Worm (Caenorhabditis elegans) whole organism, L2 larva: ENCODE data around the gene W05E10.2.

Source experiments
- aly-2 ChIP-seq: fragments of 150-350 bp; optimal IDR thresholded peaks from 2 replicates; lab custom pipeline; 2014; ENCODE audit warnings: missing biosample characterization, missing genetic modification characterization
- elt-1 ChIP-seq: fragments of 150-350 bp; optimal IDR thresholded peaks from 2 replicates; lab custom pipeline; 2014; ENCODE audit warnings: missing biosample characterization, missing genetic modification characterization
- fos-1 ChIP-seq: fragments of 150-350 bp; optimal IDR thresholded peaks from 2 replicates; lab custom pipeline; 2014; ENCODE audit warnings: missing biosample characterization, missing genetic modification characterization
- gmeb-1 ChIP-seq: fragments of 150-350 bp; optimal IDR thresholded peaks from 2 replicates; lab custom pipeline; 2014; ENCODE audit warnings: missing biosample characterization, missing genetic modification characterization
- lin-39 ChIP-seq: fragments of 150-350 bp; optimal IDR thresholded peaks from 2 replicates; lab custom pipeline; 2014; ENCODE audit warnings: missing biosample characterization, missing genetic modification reagents, missing genetic modification characterization
- nhr-25 ChIP-seq: fragments of 150-350 bp; sonication (generic microtip); optimal IDR thresholded peaks from 3 replicates; lab custom pipeline; 2014; ENCODE audit warnings: missing biosample characterization, missing genetic modification characterization
- unc-62 ChIP-seq: fragments of 150-350 bp; optimal IDR thresholded peaks from 2 replicates; lab custom pipeline; 2014; ENCODE audit warnings: missing biosample characterization, missing genetic modification reagents, missing genetic modification characterization

- TF ChIP-seq nhr-25 (tag; lab: Kevin White, UChicago) (no peak), unc-62 (GFP tag; lab: Kevin White, UChicago) (no peak), gmeb-1 (tag; lab: Kevin White, UChicago) (no peak), fos-1 (tag; lab: Kevin White, UChicago) (peak; percentile 19), aly-2 (tag; lab: Kevin White, UChicago) (no peak), lin-39 (no peak), elt-1 (tag; lab: Kevin White, UChicago) (no peak)
These were observed 9.5 kb upstream of the W05E10.2 start for ce11 chrV:11677494-11677893.
